Worm (Caenorhabditis elegans): ENCODE data around the gene txt-13.

The txt-13 gene

DNA sequence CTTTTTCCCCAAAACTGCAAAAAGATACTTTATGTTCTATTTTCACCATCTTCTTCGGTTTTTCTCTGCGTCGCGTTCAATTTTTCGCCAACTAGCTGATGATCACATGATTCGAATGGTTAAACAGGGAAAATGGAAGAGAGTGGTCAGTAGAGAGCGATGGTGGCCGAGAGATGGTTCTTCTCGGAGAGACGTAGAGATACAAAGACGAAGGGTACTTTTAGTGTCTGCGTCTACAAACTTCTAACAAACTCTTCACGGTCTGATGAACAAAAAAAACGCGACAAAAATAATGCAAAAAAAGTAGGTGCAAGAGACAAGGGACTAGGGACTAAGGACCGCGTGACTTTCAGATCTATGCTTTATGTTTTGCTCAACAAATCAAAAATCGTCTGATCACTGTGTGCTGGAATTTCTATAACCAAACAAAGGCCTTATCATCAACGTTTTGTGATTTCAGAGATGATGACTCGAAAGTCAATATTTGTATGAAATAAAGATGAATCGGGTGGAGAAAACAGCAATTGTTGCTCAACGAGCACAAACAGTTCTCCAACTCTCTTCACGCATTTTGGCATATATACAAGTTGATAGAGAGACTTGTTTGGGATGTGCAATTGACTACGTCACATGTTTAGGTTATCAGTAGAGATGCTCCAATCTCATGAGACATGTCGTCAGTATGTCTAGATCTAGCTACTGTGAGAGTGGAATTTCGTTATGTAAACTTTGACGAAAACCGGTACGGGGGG is 18.2 kb upstream of the txt-13 start:
- TF ChIP-seq W03F9.2 (tag; optimal IDR thresholded peaks at IDR 0.05) (peak; percentile 81), him-1 (tag; optimal IDR thresholded peaks at IDR 0.05) (peak; percentile 84), dao-5 (tag; optimal IDR thresholded peaks at IDR 0.05) (no peak)

DNA sequence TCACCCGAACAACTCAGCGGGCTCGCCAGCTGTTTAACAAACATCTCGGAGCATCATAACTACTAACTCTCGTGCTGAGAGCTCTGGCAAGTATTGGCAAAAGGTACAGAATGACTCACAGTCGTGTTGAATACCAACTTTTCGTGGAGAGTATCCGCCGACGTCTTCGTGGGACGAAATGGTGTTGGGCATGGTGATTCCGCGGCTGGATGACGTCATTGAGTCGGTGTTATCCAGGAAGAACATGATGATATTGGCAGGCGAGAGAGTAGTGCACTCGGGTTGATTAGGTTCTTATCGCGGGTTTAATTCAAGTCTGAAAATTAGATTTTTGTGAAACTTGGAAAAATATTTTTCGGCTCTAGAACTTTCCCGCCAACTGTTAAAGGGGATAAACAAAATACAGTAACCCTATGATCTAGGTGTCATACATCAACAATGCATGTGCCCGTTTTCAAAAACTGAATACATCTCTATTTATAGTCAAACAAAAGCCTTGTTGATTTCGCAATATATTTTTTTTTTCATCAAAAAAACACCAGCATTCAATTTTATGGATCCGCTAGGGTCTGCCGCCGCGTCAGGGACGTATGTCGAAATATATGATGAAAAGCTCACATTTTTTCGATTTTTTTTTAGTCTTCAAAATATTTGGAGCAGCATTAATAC is 16.9 kb upstream of the txt-13 start:
- TF ChIP-seq dao-5 (tag; optimal IDR thresholded peaks at IDR 0.05) (no peak), W03F9.2 (tag; optimal IDR thresholded peaks at IDR 0.05) (no peak), him-1 (tag; optimal IDR thresholded peaks at IDR 0.05) (no peak)

DNA sequence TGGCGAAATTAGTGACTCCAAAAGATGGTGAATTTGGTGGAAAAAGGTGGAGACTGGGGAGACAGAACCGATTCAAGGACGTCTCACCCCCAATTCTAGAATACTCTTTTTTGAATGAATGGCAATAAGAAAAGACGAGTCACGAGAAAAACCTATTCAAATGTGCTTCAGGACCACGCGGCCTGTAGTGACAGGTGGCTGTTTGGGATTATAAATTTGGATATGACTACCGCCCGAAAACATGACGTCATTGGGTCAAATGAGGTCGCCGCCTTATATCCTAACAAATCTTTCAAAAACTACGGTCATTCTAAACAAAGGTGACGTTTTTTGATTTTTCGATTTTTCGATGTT is 16.4 kb upstream of the txt-13 start:
- TF ChIP-seq dao-5 (tag; optimal IDR thresholded peaks at IDR 0.05) (no peak), him-1 (tag; optimal IDR thresholded peaks at IDR 0.05) (no peak), W03F9.2 (tag; optimal IDR thresholded peaks at IDR 0.05) (no peak)

- TF ChIP-seq W03F9.2 (tag; optimal IDR thresholded peaks at IDR 0.05) = no peak
- no peak for TF ChIP-seq dao-5 (tag; optimal IDR thresholded peaks at IDR 0.05)
- no peak for TF ChIP-seq him-1 (tag; optimal IDR thresholded peaks at IDR 0.05)
Observed at ce11 chrII:10554972-10555371, 15.4 kb upstream of the txt-13 start, which contains the start of gene mnk-1. mnk-1 (minus strand) TSS chrII:10555044.

- TF ChIP-seq him-1 (tag; optimal IDR thresholded peaks at IDR 0.05) (no peak), dao-5 (tag; optimal IDR thresholded peaks at IDR 0.05) (no peak), W03F9.2 (tag; optimal IDR thresholded peaks at IDR 0.05) (no peak)
Observed at ce11 chrII:10555484-10556075, 14.8 kb upstream of the txt-13 start.

ce11 chrII:10556550-10557205 is 13.7 kb upstream of the txt-13 start:
- TF ChIP-seq W03F9.2 (tag; optimal IDR thresholded peaks at IDR 0.05) (no peak), him-1 (tag; optimal IDR thresholded peaks at IDR 0.05) (no peak), dao-5 (tag; optimal IDR thresholded peaks at IDR 0.05) (no peak)

DNA sequence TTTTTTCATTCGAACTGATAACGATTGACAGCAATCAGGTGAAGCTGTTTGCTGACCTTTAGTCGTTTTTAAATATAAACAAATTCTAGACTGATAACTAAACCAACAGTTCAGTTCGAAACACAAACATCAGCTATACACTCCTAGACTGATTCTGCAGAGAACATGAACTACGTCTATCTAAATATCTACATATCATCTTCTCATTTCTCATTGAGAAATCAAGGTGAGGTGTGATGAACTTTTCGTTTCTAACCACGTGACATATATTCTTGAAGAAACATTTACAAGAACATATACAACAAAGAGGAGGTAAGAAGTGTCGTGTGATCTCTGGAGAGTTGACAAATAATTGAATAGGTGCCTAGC is 13.2 kb upstream of the txt-13 start:
- TF ChIP-seq dao-5 (tag; optimal IDR thresholded peaks at IDR 0.05) = no peak
- no peak for TF ChIP-seq him-1 (tag; optimal IDR thresholded peaks at IDR 0.05)
- no peak for TF ChIP-seq W03F9.2 (tag; optimal IDR thresholded peaks at IDR 0.05)

- no peak for TF ChIP-seq W03F9.2 (tag; optimal IDR thresholded peaks at IDR 0.05)
- TF ChIP-seq dao-5 (tag; optimal IDR thresholded peaks at IDR 0.05) = no peak
- TF ChIP-seq him-1 (tag; optimal IDR thresholded peaks at IDR 0.05) = no peak
Observed at ce11 chrII:10558345-10558744, 12.1 kb upstream of the txt-13 start.

- TF ChIP-seq him-1 (tag; optimal IDR thresholded peaks at IDR 0.05) (no peak), dao-5 (tag; optimal IDR thresholded peaks at IDR 0.05) (no peak), W03F9.2 (tag; optimal IDR thresholded peaks at IDR 0.05) (no peak)
Observed at ce11 chrII:10558962-10559415, 11.4 kb upstream of the txt-13 start.

DNA sequence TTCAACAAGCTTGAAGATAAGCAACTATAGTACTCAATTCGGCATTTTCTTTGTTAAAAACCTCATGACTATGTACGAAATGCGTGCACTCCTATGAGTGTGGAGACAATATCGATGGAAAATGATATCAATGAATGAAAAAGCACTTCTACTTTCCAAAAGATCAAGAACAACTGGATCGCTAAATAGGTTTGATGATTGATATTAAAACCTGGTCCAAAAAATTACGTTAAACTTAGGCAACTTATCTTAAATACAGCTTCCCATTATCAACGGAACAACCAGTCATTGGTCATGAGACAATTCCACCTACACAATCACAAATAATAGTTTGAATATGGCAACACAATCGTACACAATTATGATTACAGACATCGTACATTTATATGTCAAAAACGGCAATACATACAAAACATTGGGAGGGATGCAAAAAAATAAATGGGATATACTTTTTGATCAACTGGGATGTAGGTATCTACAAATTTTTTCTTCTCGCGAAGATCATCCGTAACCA is 10.7 kb upstream of the txt-13 start:
- TF ChIP-seq him-1 (tag; optimal IDR thresholded peaks at IDR 0.05) (no peak), dao-5 (tag; optimal IDR thresholded peaks at IDR 0.05) (no peak), W03F9.2 (tag; optimal IDR thresholded peaks at IDR 0.05) (no peak)

DNA sequence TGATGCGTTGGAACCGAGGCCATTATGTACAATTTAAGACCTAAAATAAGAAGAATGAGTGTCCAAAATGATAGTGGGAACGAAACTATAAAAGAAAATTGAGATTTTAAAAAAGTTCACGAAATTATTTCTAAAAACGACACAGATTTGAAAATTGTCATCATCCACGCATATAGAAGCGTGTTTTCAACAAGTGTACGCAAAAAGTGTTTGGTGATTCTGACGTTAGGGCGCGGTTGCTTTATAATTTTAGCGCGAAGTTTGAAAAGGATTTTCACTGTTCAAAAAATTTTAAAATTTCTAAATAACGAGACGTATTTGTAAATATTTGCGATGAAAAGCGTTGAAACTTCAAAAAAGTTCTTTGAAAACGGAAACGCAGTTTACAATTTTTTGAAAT is 7.0 kb upstream of the txt-13 start, which contains the start of gene cdc-48.1:
Gene cdc-48.1, minus strand, starts transcription at position 40 of the 400 bp plus-strand sequence.
- TF ChIP-seq W03F9.2 (tag; optimal IDR thresholded peaks at IDR 0.05) (peak; percentile 99), dao-5 (tag; optimal IDR thresholded peaks at IDR 0.05) (peak; percentile 80), him-1 (tag; optimal IDR thresholded peaks at IDR 0.05) (peak; percentile 100)

ce11 chrII:10564578-10564977 is 5.8 kb upstream of the txt-13 start, which contains the start of the genes C06A1.6 and C06A1.7:
C06A1.6 (minus strand) TSS chrII:10564678.
C06A1.7 (plus strand) TSS chrII:10564891.
- TF ChIP-seq W03F9.2 (tag; optimal IDR thresholded peaks at IDR 0.05) (no peak), him-1 (tag; optimal IDR thresholded peaks at IDR 0.05) (no peak), dao-5 (tag; optimal IDR thresholded peaks at IDR 0.05) (no peak)

DNA sequence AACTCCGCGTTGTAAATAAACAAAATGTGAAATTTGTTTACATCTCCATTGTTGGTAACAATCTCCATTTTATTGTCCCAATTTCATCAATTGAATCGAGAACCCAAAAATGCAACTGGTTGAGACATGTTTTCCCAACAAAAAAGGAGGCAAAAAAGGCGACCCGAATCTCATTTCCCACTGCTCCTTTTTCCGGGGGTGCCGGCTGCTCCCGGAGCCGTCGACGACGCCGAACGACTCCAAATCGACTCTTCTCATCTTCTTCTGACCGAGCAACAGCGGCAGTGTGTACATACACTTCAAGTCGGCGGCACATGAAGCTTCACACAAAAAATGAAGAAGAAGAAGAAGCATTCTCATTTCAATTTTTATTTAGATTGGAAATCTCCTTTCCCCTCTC is 3.9 kb upstream of the txt-13 start:
- TF ChIP-seq him-1 (tag; optimal IDR thresholded peaks at IDR 0.05) (no peak), dao-5 (tag; optimal IDR thresholded peaks at IDR 0.05) (no peak), W03F9.2 (tag; optimal IDR thresholded peaks at IDR 0.05) (no peak)
